Fruit fly (Drosophila melanogaster) whole organism, adult: ENCODE results near the gene Scr.
A peak's percentile ranks its signal among the peaks of the same experiment; 100 is the strongest.

Source experiments
- CG11617 ChIP-seq: fragments of 200-800 bp; sonication (Bioruptor generic); optimal IDR thresholded peaks from 2 replicates; lab custom pipeline; 2017; ENCODE audit warnings: mild to moderate bottlenecking, missing biosample characterization, missing genetic modification reagents, missing genetic modification characterization
- CG12768 ChIP-seq: fragments of 200-800 bp; sonication (Bioruptor generic); optimal IDR thresholded peaks from 2 replicates; lab custom pipeline; 2017; ENCODE audit warnings: missing biosample characterization, missing genetic modification characterization, mild to moderate bottlenecking, moderate library complexity, missing genetic modification reagents
- CG14711 ChIP-seq: fragments of 200-800 bp; sonication (Bioruptor generic); optimal IDR thresholded peaks from 2 replicates; lab custom pipeline; 2018; ENCODE audit warnings: missing biosample characterization, mild to moderate bottlenecking, missing genetic modification characterization, moderate library complexity
- CG1620 ChIP-seq: fragments of 200-800 bp; sonication (Bioruptor generic); optimal IDR thresholded peaks from 2 replicates; lab custom pipeline; 2016; ENCODE audit warnings: missing biosample characterization, missing genetic modification characterization
- CG33017 ChIP-seq: fragments of 200-800 bp; sonication (Bioruptor generic); optimal IDR thresholded peaks from 2 replicates; lab custom pipeline; 2018; ENCODE audit warnings: missing biosample characterization, mild to moderate bottlenecking, missing genetic modification characterization, moderate library complexity
- CG5204 ChIP-seq: fragments of 200-800 bp; sonication (Bioruptor generic); optimal IDR thresholded peaks from 2 replicates; lab custom pipeline; 2016; ENCODE audit warnings: missing biosample characterization, missing genetic modification characterization
- CG7045 ChIP-seq: fragments of 200-800 bp; sonication (Bioruptor generic); optimal IDR thresholded peaks from 2 replicates; lab custom pipeline; 2017; ENCODE audit warnings: missing biosample characterization, mild to moderate bottlenecking, missing genetic modification characterization
- CG7101 ChIP-seq: fragments of 200-800 bp; sonication (Bioruptor generic); optimal IDR thresholded peaks from 2 replicates; lab custom pipeline; 2018; ENCODE audit warnings: missing biosample characterization, mild to moderate bottlenecking, missing genetic modification characterization, moderate library complexity
- Clk ChIP-seq: fragments of 200-800 bp; sonication (Bioruptor generic); optimal IDR thresholded peaks from 2 replicates; lab custom pipeline; 2017; ENCODE audit warnings: missing biosample characterization, missing genetic modification characterization
- Crg-1 ChIP-seq: fragments of 200-800 bp; sonication (Bioruptor generic); optimal IDR thresholded peaks from 2 replicates; lab custom pipeline; 2016; ENCODE audit warnings: missing biosample characterization, missing genetic modification characterization
- Hr96 ChIP-seq: fragments of 200-800 bp; sonication (Bioruptor generic); optimal IDR thresholded peaks from 2 replicates; lab custom pipeline; 2016; ENCODE audit warnings: missing biosample characterization, missing genetic modification characterization
- Mnt ChIP-seq: fragments of 200-800 bp; sonication (Bioruptor generic); optimal IDR thresholded peaks from 2 replicates; lab custom pipeline; 2016; ENCODE audit warnings: missing biosample characterization, mild to moderate bottlenecking, missing genetic modification characterization
- bab1 ChIP-seq: fragments of 200-800 bp; sonication (Bioruptor generic); optimal IDR thresholded peaks from 3 replicates; lab custom pipeline; 2019; ENCODE audit warnings: missing biosample characterization, mild to moderate bottlenecking, missing genetic modification characterization, moderate library complexity
- cic ChIP-seq: fragments of 200-800 bp; sonication (Bioruptor generic); optimal IDR thresholded peaks from 2 replicates; lab custom pipeline; 2017; ENCODE audit warnings: missing biosample characterization, mild to moderate bottlenecking, missing genetic modification characterization, moderate library complexity
- cnc ChIP-seq, 2 experiments: fragments of >200 bp; optimal IDR thresholded peaks; 2 replicates each; lab custom pipeline; 2017
- kay ChIP-seq: fragments of 200-800 bp; sonication (Bioruptor generic); peaks from one replicate; lab custom pipeline; 2016; ENCODE audit warnings: missing biosample characterization, missing genetic modification characterization, borderline replicate concordance
- ovo ChIP-seq: fragments of 200-800 bp; sonication (Bioruptor generic); optimal IDR thresholded peaks from 2 replicates; lab custom pipeline; 2016; ENCODE audit warnings: missing biosample characterization, missing genetic modification characterization
- pad ChIP-seq: fragments of 200-800 bp; sonication (Bioruptor generic); optimal IDR thresholded peaks from 3 replicates; lab custom pipeline; 2017; ENCODE audit warnings: missing biosample characterization, missing genetic modification characterization, mild to moderate bottlenecking, moderate library complexity, missing genetic modification reagents
- toe ChIP-seq: fragments of 200-800 bp; sonication (Bioruptor generic); optimal IDR thresholded peaks from 2 replicates; lab custom pipeline; 2016; ENCODE audit warnings: missing biosample characterization, missing genetic modification characterization

The Scr gene

DNA sequence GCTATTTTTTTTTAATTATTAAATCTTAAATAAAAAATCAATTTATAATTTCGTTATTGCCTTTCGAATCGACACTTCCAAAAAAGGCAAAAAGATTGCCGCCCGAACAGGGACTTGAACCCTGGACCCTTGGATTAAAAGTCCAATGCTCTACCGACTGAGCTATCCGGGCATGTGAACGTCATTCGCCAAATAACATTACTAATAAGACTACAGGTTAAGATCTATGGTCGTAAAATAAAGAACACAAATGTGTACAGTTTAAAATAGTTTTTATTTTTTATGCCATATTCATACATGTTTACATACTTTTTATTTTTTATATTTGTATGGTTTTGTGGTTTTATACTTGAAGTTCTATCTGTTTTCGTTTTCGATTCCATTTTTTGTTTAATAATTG lies 26.9 kb downstream of the Scr start:
- TF ChIP-seq kay (GFP tag; lab: Kevin White, UChicago) = peak; percentile 2

DNA sequence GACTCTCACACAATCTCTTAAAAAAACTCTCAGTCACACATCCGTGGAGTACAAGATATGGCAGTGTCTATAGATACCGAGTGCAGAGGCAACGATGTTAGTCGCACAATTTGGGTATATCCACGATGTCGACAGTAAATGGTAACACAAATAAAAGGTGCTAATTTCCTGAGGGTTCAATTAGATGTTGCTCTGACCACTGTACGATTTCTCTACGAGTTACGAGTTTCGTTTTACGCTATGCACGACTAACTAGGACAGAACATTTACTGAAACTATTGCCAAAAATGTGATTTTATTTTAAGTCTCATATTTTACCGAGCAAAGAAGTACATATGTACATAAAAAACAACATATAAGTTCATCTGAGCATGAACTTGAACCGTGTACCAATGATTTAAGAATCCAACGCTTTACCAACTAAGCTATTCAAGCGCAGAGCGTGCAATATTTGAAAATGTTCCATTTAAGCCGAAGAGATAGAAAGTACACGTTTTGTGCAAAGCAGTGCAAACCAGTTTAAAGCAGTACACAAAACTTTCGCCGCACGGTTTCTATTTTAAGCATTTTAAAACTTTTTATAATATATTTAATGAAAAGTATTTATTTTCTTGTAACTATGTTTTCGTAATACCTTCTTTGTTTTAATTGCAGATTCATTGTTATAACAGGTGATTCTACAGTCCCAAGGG lies 30.7 kb downstream of the Scr start:
- no peak for TF ChIP-seq cnc (optimal IDR thresholded peaks at IDR 0.05; lab: Kevin White, UChicago)
- no peak for TF ChIP-seq CG14711 (tag; lab: Kevin White, UChicago)
- no peak for TF ChIP-seq CG1620
- TF ChIP-seq CG7045 (GFP tag; lab: Kevin White, UChicago) = no peak
- no peak for TF ChIP-seq kay (GFP tag; lab: Kevin White, UChicago)
- TF ChIP-seq pad (GFP tag; lab: Kevin White, UChicago) = no peak
- no peak for TF ChIP-seq bab1
- TF ChIP-seq Clk (GFP tag; lab: Kevin White, UChicago) = no peak

DNA sequence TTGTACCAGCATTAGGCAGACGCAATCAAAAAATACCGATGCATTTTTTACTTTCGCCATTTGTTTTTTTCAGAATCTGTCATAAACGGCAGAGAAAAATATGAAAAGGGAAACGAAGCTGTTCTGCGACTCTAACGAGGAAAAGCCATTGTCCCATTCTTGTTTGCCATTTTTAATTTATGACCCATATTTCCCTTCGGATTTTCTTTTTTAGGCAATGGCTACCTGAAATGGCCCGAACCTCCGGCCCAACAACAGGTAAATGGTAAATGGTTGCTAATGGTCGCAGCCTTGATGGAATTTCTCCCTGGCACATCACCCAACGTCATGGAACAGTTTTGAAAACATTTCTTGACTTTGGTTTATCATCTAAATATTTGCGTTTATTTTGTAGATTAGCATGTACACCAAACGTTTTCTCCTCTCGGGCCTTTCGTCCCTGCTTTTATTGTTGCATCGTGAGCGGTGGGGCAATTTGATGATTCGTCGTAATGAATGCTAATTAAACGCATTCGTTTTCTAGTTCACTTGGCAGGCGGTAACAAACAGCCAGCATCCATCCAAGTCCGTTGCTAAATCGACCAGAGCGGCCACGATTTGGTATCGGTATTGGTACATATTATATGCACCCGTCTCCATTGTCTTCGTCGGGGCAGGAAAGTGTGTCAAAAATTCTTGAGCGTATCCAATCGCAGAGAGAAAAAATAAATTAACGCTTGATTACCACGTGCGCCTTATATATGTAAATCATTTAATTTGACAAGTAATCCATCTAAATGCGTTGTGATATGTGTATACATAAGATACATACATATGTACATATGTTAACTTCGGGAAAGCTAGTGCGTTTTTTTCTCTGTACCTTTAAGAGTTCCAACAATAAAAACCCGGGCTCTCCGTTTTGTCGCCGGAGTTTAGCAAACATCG lies 31.5 kb downstream of the Scr start:
- TF ChIP-seq CG12768 (GFP tag; lab: Kevin White, UChicago) (no peak), kay (GFP tag; lab: Kevin White, UChicago) (peak; percentile 43), pad (GFP tag; lab: Kevin White, UChicago) (no peak), cnc (optimal IDR thresholded peaks at IDR 0.05; lab: Kevin White, UChicago) (no peak), CG5204 (no peak), CG7045 (GFP tag; lab: Kevin White, UChicago) (no peak)

DNA sequence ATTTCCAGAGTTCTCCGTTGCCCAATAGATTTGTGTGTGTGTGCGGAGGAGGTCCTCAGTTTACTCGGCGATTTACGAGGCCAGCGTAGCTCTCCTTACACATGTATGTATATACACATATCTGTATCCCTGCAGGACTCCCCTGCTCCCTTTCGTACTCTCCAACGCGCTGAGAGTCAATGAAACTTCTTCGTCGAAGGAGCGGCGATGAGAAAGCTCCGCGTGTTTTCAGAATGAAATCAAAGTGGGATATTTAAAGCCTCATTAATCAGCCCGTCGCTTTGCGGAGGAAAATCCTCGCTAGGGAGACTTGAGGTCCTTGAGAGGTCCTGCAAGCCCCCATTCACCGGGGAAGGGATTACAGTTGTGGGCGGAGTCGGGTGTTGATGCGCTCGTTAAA lies 32.6 kb downstream of the Scr start:
- TF ChIP-seq kay (GFP tag; lab: Kevin White, UChicago) (no peak), CG33017 (tag; lab: Kevin White, UChicago) (no peak), CG1620 (no peak), Mnt (GFP tag; lab: Kevin White, UChicago) (no peak), CG7045 (GFP tag; lab: Kevin White, UChicago) (no peak), bab1 (no peak), CG14711 (tag; lab: Kevin White, UChicago) (no peak), CG11617 (no peak)

- TF ChIP-seq bab1 (no peak), Hr96 (GFP tag; lab: Kevin White, UChicago) (no peak), CG7045 (GFP tag; lab: Kevin White, UChicago) (no peak), CG5204 (no peak), CG33017 (tag; lab: Kevin White, UChicago) (no peak), pad (GFP tag; lab: Kevin White, UChicago) (no peak), CG1620 (no peak), cic (GFP tag; lab: Kevin White, UChicago) (no peak)
Measured at dm6 chr3R:6816272-6816980, 33.4 kb downstream of the Scr start.

DNA sequence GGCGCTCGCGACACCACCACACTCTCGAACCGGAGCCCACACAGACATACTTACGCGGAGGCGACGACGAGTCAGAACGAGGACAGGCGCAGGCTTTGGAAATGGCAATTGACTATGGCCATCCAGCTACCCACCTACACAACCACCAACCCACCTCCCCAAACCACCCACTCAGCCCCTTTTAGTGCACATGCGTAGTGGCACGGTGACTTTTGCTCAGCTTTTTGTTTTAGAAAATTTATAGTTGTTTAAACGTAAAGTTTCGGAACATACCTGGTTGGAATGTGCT lies 34.1 kb downstream of the Scr start:
- TF ChIP-seq pad (GFP tag; lab: Kevin White, UChicago) = no peak
- no peak for TF ChIP-seq toe
- TF ChIP-seq CG12768 (GFP tag; lab: Kevin White, UChicago) = no peak
- TF ChIP-seq bab1 = no peak
- no peak for TF ChIP-seq ovo (GFP tag; lab: Kevin White, UChicago)
- no peak for TF ChIP-seq kay (GFP tag; lab: Kevin White, UChicago)
- TF ChIP-seq Mnt (GFP tag; lab: Kevin White, UChicago) = no peak
- TF ChIP-seq cnc (optimal IDR thresholded peaks at IDR 0.05; lab: Kevin White, UChicago) = no peak
- no peak for TF ChIP-seq CG7101 (tag; lab: Kevin White, UChicago)
- no peak for TF ChIP-seq Crg-1 (GFP tag; lab: Kevin White, UChicago)
- TF ChIP-seq Hr96 (GFP tag; lab: Kevin White, UChicago) = no peak
- TF ChIP-seq cic (GFP tag; lab: Kevin White, UChicago) = no peak
